Fruit fly (Drosophila melanogaster): ENCODE data around the gene Etfb.

Etfb gene

dm6 chr3R:29756153-29756552 is 46.6 kb downstream of the Etfb start:
- peak; percentile 24 for TF ChIP-seq Eip78C (GFP tag)
- TF ChIP-seq CG11294 (GFP tag; IDR thresholded peaks at IDR 0.05) = no peak
- TF ChIP-seq CG3032 (tag; optimal IDR thresholded peaks at IDR 0.05) = no peak
- no peak for TF ChIP-seq topi (GFP tag; optimal IDR thresholded peaks at IDR 0.05)
- TF ChIP-seq CG7368 (GFP tag; optimal IDR thresholded peaks at IDR 0.05) = no peak
- TF ChIP-seq CG34406 (GFP tag; optimal IDR thresholded peaks at IDR 0.05) = no peak
- TF ChIP-seq CG15336 (GFP tag; IDR thresholded peaks at IDR 0.05) = no peak; the same call in 1 of the 2 replicates
- TF ChIP-seq CG16779 (tag; optimal IDR thresholded peaks at IDR 0.05) = no peak
- peak; percentile 41; the same call in 1 of the 3 replicates for TF ChIP-seq eg (GFP tag; IDR thresholded peaks at IDR 0.05)
- no peak for TF ChIP-seq Ets21C (GFP tag; optimal IDR thresholded peaks at IDR 0.05)
- TF ChIP-seq CG8632 (GFP tag; optimal IDR thresholded peaks at IDR 0.05) = no peak
- no peak for TF ChIP-seq CG9139 (GFP tag; optimal IDR thresholded peaks at IDR 0.05)
- TF ChIP-seq Eip75B (GFP tag; optimal IDR thresholded peaks at IDR 0.05) = no peak
- TF ChIP-seq fkh (GFP tag; optimal IDR thresholded peaks at IDR 0.05) = no peak
- peak; percentile 12 for TF ChIP-seq Lpt (GFP tag; optimal IDR thresholded peaks at IDR 0.05)
- no peak for TF ChIP-seq acj6 (GFP tag; optimal IDR thresholded peaks at IDR 0.05)
- peak; percentile 4 for TF ChIP-seq pdm3 (GFP tag; optimal IDR thresholded peaks at IDR 0.05)
- TF ChIP-seq CG8119 (GFP tag; IDR thresholded peaks at IDR 0.05) = peak; percentile 58
- TF ChIP-seq Sox14 (GFP tag; optimal IDR thresholded peaks at IDR 0.05) = no peak
- TF ChIP-seq CG31627 (GFP tag; optimal IDR thresholded peaks at IDR 0.05) = no peak
- no peak for TF ChIP-seq CG3919 (GFP tag; optimal IDR thresholded peaks at IDR 0.05)
- peak; percentile 12 for TF ChIP-seq Hr4 (GFP tag; optimal IDR thresholded peaks at IDR 0.05)
- peak; percentile 61 for TF ChIP-seq CG32006 (GFP tag; optimal IDR thresholded peaks at IDR 0.05)
- no peak for TF ChIP-seq CG6854 (GFP tag; optimal IDR thresholded peaks at IDR 0.05)

dm6 chr3R:29755248-29755647 is 47.5 kb downstream of the Etfb start:
- TF ChIP-seq Hr4 (GFP tag; optimal IDR thresholded peaks at IDR 0.05) (no peak), Sox102F (GFP tag; optimal IDR thresholded peaks at IDR 0.05) (no peak), net (GFP tag; optimal IDR thresholded peaks at IDR 0.05) (no peak), dac (GFP tag; optimal IDR thresholded peaks at IDR 0.05) (no peak), ss (GFP tag; optimal IDR thresholded peaks at IDR 0.05) (no peak), Eip93F (GFP tag; optimal IDR thresholded peaks at IDR 0.05) (no peak), Eip78C (GFP tag) (peak; percentile 67), fd59A (GFP tag; optimal IDR thresholded peaks at IDR 0.05) (no peak), CG8119 (GFP tag; IDR thresholded peaks at IDR 0.05) (peak; percentile 78), salr (GFP tag; optimal IDR thresholded peaks at IDR 0.05) (peak in 1 of 2 experiments; percentile 15), Gug (GFP tag; IDR thresholded peaks at IDR 0.05) (peak; percentile 80), CG15336 (GFP tag; IDR thresholded peaks at IDR 0.05) (peak; percentile 76), spab (GFP tag; optimal IDR thresholded peaks at IDR 0.05) (no peak), topi (GFP tag; optimal IDR thresholded peaks at IDR 0.05) (no peak), CG10631 (GFP tag; optimal IDR thresholded peaks at IDR 0.05) (no peak), CG4318 (GFP tag; optimal IDR thresholded peaks at IDR 0.05) (no peak), Hr39 (GFP tag; optimal IDR thresholded peaks at IDR 0.05) (no peak), CG6163 (GFP tag; IDR thresholded peaks at IDR 0.05) (peak; percentile 69; the same call in 2 of the 3 replicates), CG8319 (GFP tag; optimal IDR thresholded peaks at IDR 0.05) (no peak), Met (GFP tag; optimal IDR thresholded peaks at IDR 0.05) (no peak), OdsH (GFP tag; optimal IDR thresholded peaks at IDR 0.05) (no peak), CG11294 (GFP tag; IDR thresholded peaks at IDR 0.05) (peak; percentile 53), cyc (GFP tag; optimal IDR thresholded peaks at IDR 0.05) (peak; percentile 5), CG32006 (GFP tag; optimal IDR thresholded peaks at IDR 0.05) (peak; percentile 78), Lpt (GFP tag; optimal IDR thresholded peaks at IDR 0.05) (no peak), Ets96B (tag; optimal IDR thresholded peaks at IDR 0.05) (no peak), eg (GFP tag; IDR thresholded peaks at IDR 0.05) (peak; percentile 90), Sox14 (GFP tag; optimal IDR thresholded peaks at IDR 0.05) (peak; percentile 9), dsx (GFP tag; optimal IDR thresholded peaks at IDR 0.05; ENCODE audit: poor library complexity, severe bottlenecking) (peak; percentile 57), CG31627 (GFP tag; optimal IDR thresholded peaks at IDR 0.05) (no peak)
